Fruit fly (Drosophila melanogaster) whole organism, wandering third instar larva: ENCODE results near the gene CG5388.

Source experiments
- Abd-B ChIP-seq: fragments of >200 bp; optimal IDR thresholded peaks from 2 replicates; lab custom pipeline; 2017; ENCODE audit warnings: missing biosample characterization, missing genetic modification characterization
- CG32264 ChIP-seq: fragments of 200-800 bp; sonication (Bioruptor generic); optimal IDR thresholded peaks from 2 replicates; lab custom pipeline; 2016; ENCODE audit warnings: missing biosample characterization, missing genetic modification characterization
- CG9705 ChIP-seq: fragments of 200-800 bp; sonication (Bioruptor generic); optimal IDR thresholded peaks from 2 replicates; lab custom pipeline; 2018; ENCODE audit warnings: missing biosample characterization, mild to moderate bottlenecking, missing genetic modification characterization
- CrebA ChIP-seq: fragments of 200-800 bp; sonication (Bioruptor generic); optimal IDR thresholded peaks from 2 replicates; lab custom pipeline; 2016; ENCODE audit warnings: missing biosample characterization, mild to moderate bottlenecking, missing genetic modification characterization, borderline replicate concordance
- Dfd ChIP-seq: fragments of >200 bp; optimal IDR thresholded peaks from 2 replicates; lab custom pipeline; 2017; ENCODE audit warnings: missing biosample characterization, missing genetic modification characterization
- Dif ChIP-seq: fragments of 200-275, 200-300 bp; sonication (Bioruptor generic); optimal IDR thresholded peaks from 2 replicates; lab custom pipeline; 2018; ENCODE audit warnings: missing biosample characterization, missing genetic modification characterization; ENCODE audit not compliant: partially characterized antibody
- GATAd ChIP-seq: sonication (Bioruptor generic); optimal IDR thresholded peaks from 2 replicates; lab custom pipeline; 2016; ENCODE audit warnings: missing biosample characterization, missing genetic modification characterization
- HLH106 ChIP-seq: fragments of 200-800 bp; optimal IDR thresholded peaks from 3 replicates; lab custom pipeline; 2019; ENCODE audit warnings: missing biosample characterization, mild to moderate bottlenecking, missing genetic modification characterization, moderate library complexity
- Hnf4 ChIP-seq: fragments of 200-800 bp; sonication (Bioruptor generic); optimal IDR thresholded peaks from 2 replicates; lab custom pipeline; 2016; ENCODE audit warnings: missing biosample characterization, mild to moderate bottlenecking, missing genetic modification characterization
- Hr78 ChIP-seq: fragments of >200 bp; optimal IDR thresholded peaks from 2 replicates; lab custom pipeline; 2017; ENCODE audit warnings: missing biosample characterization, missing genetic modification characterization
- Jra ChIP-seq: sonication (Bioruptor generic); optimal IDR thresholded peaks from 2 replicates; lab custom pipeline; 2016; ENCODE audit warnings: missing biosample characterization, missing genetic modification characterization
- Myc ChIP-seq: fragments of >200 bp; optimal IDR thresholded peaks from 2 replicates; lab custom pipeline; 2017
- N ChIP-seq: fragments of >200 bp; optimal IDR thresholded peaks from 2 replicates; lab custom pipeline; 2018; ENCODE audit warnings: missing biosample characterization, missing external identifiers, missing genetic modification characterization
- OdsH ChIP-seq: fragments of 200-800 bp; sonication (Bioruptor generic); optimal IDR thresholded peaks from 2 replicates; lab custom pipeline; 2016; ENCODE audit warnings: missing biosample characterization, mild to moderate bottlenecking, missing genetic modification characterization
- Rel ChIP-seq, 2 experiments: fragments of 200-800 bp; sonication (Bioruptor generic) in 1 of 2; optimal IDR thresholded peaks; 2 replicates in 1 of 2; 3 replicates in 1 of 2; lab custom pipeline; 2016 to 2019; ENCODE audit warnings: mild to moderate bottlenecking in 2 of 2, missing biosample characterization in 2 of 2, missing genetic modification characterization in 2 of 2, moderate library complexity in 1 of 2
- Sp1 ChIP-seq: fragments of 200-800 bp; sonication (Bioruptor generic); optimal IDR thresholded peaks from 3 replicates; lab custom pipeline; 2019; ENCODE audit warnings: missing biosample characterization, mild to moderate bottlenecking, missing genetic modification characterization, moderate library complexity
- Vsx2 ChIP-seq: fragments of 200-300, 225-300 bp; sonication (Bioruptor generic); optimal IDR thresholded peaks from 2 replicates; lab custom pipeline; 2018; ENCODE audit warnings: missing biosample characterization, missing genetic modification characterization; ENCODE audit not compliant: partially characterized antibody
- br ChIP-seq: fragments of 200-800 bp; sonication (Bioruptor generic); optimal IDR thresholded peaks from 2 replicates; lab custom pipeline; 2016; ENCODE audit warnings: missing biosample characterization, missing genetic modification characterization
- brk ChIP-seq: fragments of 200-800 bp; sonication (Bioruptor generic); optimal IDR thresholded peaks from 2 replicates; lab custom pipeline; 2016; ENCODE audit warnings: missing biosample characterization, mild to moderate bottlenecking, missing genetic modification characterization
- dl ChIP-seq, 2 experiments: fragments of 175-275, 200-275 bp in 1 of 2; fragments of 200-275 bp in 1 of 2; sonication (Bioruptor generic); optimal IDR thresholded peaks; lab custom pipeline; 2018; ENCODE audit warnings: mild to moderate bottlenecking in 2 of 2, missing biosample characterization in 2 of 2, missing genetic modification characterization in 2 of 2, moderate library complexity in 2 of 2; ENCODE audit not compliant: partially characterized antibody in 2 of 2, insufficient read depth in 1 of 2
- dsf ChIP-seq: sonication (Bioruptor generic); optimal IDR thresholded peaks from 2 replicates; lab custom pipeline; 2016; ENCODE audit warnings: missing biosample characterization, missing genetic modification characterization, borderline replicate concordance
- ey ChIP-seq: fragments of 200-800 bp; sonication (Bioruptor generic); optimal IDR thresholded peaks from 2 replicates; lab custom pipeline; 2016; ENCODE audit warnings: missing biosample characterization, missing genetic modification characterization
- foxo ChIP-seq, 2 experiments: fragments of 200-800 bp; sonication (Bioruptor generic); optimal IDR thresholded peaks; 2 replicates in 1 of 2; 3 replicates in 1 of 2; lab custom pipeline; 2016 to 2017; ENCODE audit warnings: missing biosample characterization in 2 of 2, missing genetic modification characterization in 2 of 2
- fru ChIP-seq: fragments of 200-800 bp; sonication (Bioruptor generic); optimal IDR thresholded peaks from 3 replicates; lab custom pipeline; 2016; ENCODE audit warnings: missing biosample characterization, mild to moderate bottlenecking, missing genetic modification characterization
- h ChIP-seq: fragments of 200-800 bp; sonication (Bioruptor generic); optimal IDR thresholded peaks from 3 replicates; lab custom pipeline; 2016; ENCODE audit warnings: missing biosample characterization, mild to moderate bottlenecking, missing genetic modification characterization
- jim ChIP-seq: fragments of 175-275, 200-325 bp; sonication (Bioruptor generic); optimal IDR thresholded peaks from 2 replicates; lab custom pipeline; 2016; ENCODE audit warnings: missing biosample characterization, mild to moderate bottlenecking, missing genetic modification characterization
- lola ChIP-seq: fragments of >200 bp; optimal IDR thresholded peaks from 2 replicates; lab custom pipeline; 2017; ENCODE audit warnings: missing biosample characterization, missing genetic modification characterization
- pan ChIP-seq: fragments of >200 bp; optimal IDR thresholded peaks from 2 replicates; lab custom pipeline; 2017
- psq ChIP-seq: fragments of 200-800 bp; sonication (Bioruptor generic); optimal IDR thresholded peaks from 3 replicates; lab custom pipeline; 2017; ENCODE audit warnings: missing biosample characterization, mild to moderate bottlenecking, missing genetic modification characterization, moderate library complexity
- rgr ChIP-seq: fragments of 200-800 bp; sonication (Bioruptor generic); optimal IDR thresholded peaks from 3 replicates; lab custom pipeline; 2016; ENCODE audit warnings: missing biosample characterization, mild to moderate bottlenecking, missing genetic modification characterization
- sage ChIP-seq: fragments of 200-800 bp; sonication (Bioruptor generic); optimal IDR thresholded peaks from 2 replicates; lab custom pipeline; 2016; ENCODE audit warnings: missing biosample characterization, mild to moderate bottlenecking, missing genetic modification characterization
- sv ChIP-seq: fragments of 200-800 bp; sonication (Bioruptor generic); optimal IDR thresholded peaks from 3 replicates; lab custom pipeline; 2016; ENCODE audit warnings: missing biosample characterization, missing genetic modification characterization
- tai ChIP-seq: sonication (Bioruptor generic); optimal IDR thresholded peaks from 2 replicates; lab custom pipeline; 2016; ENCODE audit warnings: missing biosample characterization, missing genetic modification characterization
- usp ChIP-seq: fragments of >200 bp; optimal IDR thresholded peaks from 2 replicates; lab custom pipeline; 2017; ENCODE audit warnings: missing biosample characterization, missing genetic modification characterization
- woc ChIP-seq: sonication (Bioruptor generic); optimal IDR thresholded peaks from 2 replicates; lab custom pipeline; 2016; ENCODE audit warnings: missing biosample characterization, mild to moderate bottlenecking, missing genetic modification characterization

CG5388 gene

dm6 chr3R:22367126-22368076 is 27.3 kb upstream of the CG5388 start, which contains the start of the genes Polr3F and PyK:
Polr3F (minus strand) TSS chr3R:22367373.
PyK (plus strand) TSS chr3R:22367536.
- TF ChIP-seq tai (GFP tag; lab: Kevin White, UChicago) (no peak), Hnf4 (peak; percentile 37), psq (no peak), dsf (GFP tag; lab: Kevin White, UChicago) (peak; percentile 53), CrebA (no peak), woc (GFP tag; lab: Kevin White, UChicago) (no peak), dl (GFP tag; optimal IDR thresholded peaks at IDR 0.05; lab: Kevin White, UChicago; ENCODE audit: insufficient read depth in 1 of 2, partially characterized antibody in 2 of 2) (no peak), Myc (lab: Kevin White, UChicago) (peak; percentile 0), HLH106 (tag; lab: Kevin White, UChicago) (peak; percentile 28), foxo (GFP tag; optimal IDR thresholded peaks at IDR 0.05; lab: Kevin White, UChicago) (peak in 1 of 2 experiments; percentile 42), Sp1 (GFP tag; lab: Kevin White, UChicago) (peak; percentile 31), Abd-B (GFP tag; lab: Kevin White, UChicago) (no peak), brk (no peak), CG9705 (GFP tag; lab: Kevin White, UChicago) (peak; percentile 12), OdsH (peak; percentile 14), h (GFP tag; lab: Kevin White, UChicago) (peak; percentile 46), jim (GFP tag; lab: Kevin White, UChicago) (no peak), Rel (GFP tag; optimal IDR thresholded peaks at IDR 0.05; lab: Kevin White, UChicago) (no peak), Rel (tag; optimal IDR thresholded peaks at IDR 0.05; lab: Kevin White, UChicago) (peak; percentile 10), sage (no peak), ey (GFP tag; lab: Kevin White, UChicago) (peak; percentile 28), pan (lab: Kevin White, UChicago) (no peak), Vsx2 (GFP tag; lab: Kevin White, UChicago) (no peak), CG32264 (GFP tag; lab: Kevin White, UChicago) (no peak), rgr (peak; percentile 8), sv (peak; percentile 50), Dfd (GFP tag; lab: Kevin White, UChicago) (no peak), Jra (GFP tag; lab: Kevin White, UChicago) (peak; percentile 19), Hr78 (GFP tag; lab: Kevin White, UChicago) (no peak)
- TF ChIP-seq, all 38 proteins: peak for 14

dm6 chr3R:22365660-22366195 is 25.6 kb upstream of the CG5388 start, which contains the start of gene CG5382:
CG5382 (minus strand) TSS chr3R:22365983.
- TF ChIP-seq Dif (peak; percentile 85), Vsx2 (GFP tag; lab: Kevin White, UChicago) (peak; percentile 97), sage (peak; percentile 39), h (GFP tag; lab: Kevin White, UChicago) (no peak), Myc (lab: Kevin White, UChicago) (peak; percentile 48), usp (GFP tag; lab: Kevin White, UChicago) (no peak)

DNA sequence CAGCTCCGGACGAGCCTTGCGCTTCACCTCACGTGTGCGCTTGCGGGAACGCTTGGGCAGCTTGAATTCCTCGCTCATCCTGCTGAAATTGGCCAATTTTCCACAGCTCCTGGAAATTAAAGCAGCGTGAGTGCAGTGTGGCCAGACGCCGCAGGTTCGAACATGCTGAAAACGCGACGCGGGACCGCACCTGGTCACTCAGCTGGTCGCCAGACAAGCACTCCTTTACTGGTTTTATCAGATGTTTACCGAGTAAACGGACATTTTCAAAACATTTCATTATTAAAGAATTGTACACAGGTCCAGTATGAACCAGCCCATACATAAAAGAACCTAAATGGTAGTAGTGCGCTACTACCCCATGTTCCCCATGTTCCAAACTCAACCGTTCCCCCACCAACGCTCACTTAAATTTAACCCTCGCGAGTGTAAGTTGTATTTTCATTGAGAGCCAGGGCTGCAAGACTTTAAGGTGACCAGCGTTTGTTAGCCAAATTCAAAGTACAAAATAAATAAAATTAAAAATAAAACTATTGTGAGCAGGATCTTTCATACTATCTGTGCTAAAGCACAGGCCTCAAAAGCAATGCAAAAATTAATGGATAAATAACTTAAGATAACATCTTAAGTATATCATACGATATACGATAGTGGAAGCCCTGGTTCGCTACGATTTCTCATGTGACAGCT is 22.3 kb upstream of the CG5388 start, which contains the start of the genes JMJD6, CG7071 and Muted:
JMJD6 (minus strand) TSS at position 154 of the 690 bp plus-strand sequence.
CG7071 (plus strand) TSS at position 403 of the 690 bp plus-strand sequence.
Muted (plus strand) TSS at position 403 of the 690 bp plus-strand sequence.
- TF ChIP-seq GATAd (GFP tag; lab: Kevin White, UChicago) (no peak), Myc (lab: Kevin White, UChicago) (peak; percentile 55), pan (lab: Kevin White, UChicago) (no peak), h (GFP tag; lab: Kevin White, UChicago) (peak; percentile 94), br (GFP tag; lab: Kevin White, UChicago) (peak; percentile 94), fru (GFP tag; lab: Kevin White, UChicago) (peak; percentile 91), Sp1 (GFP tag; lab: Kevin White, UChicago) (peak; percentile 89), Vsx2 (GFP tag; lab: Kevin White, UChicago) (no peak), foxo (GFP tag; optimal IDR thresholded peaks at IDR 0.05; lab: Kevin White, UChicago) (peak in 1 of 2 experiments; percentile 96), brk (peak; percentile 94), Abd-B (GFP tag; lab: Kevin White, UChicago) (no peak), CG9705 (GFP tag; lab: Kevin White, UChicago) (peak; percentile 91), Dfd (GFP tag; lab: Kevin White, UChicago) (no peak), lola (GFP tag; lab: Kevin White, UChicago) (no peak), Jra (GFP tag; lab: Kevin White, UChicago) (peak; percentile 91), sv (peak; percentile 91), dl (GFP tag; optimal IDR thresholded peaks at IDR 0.05; lab: Kevin White, UChicago; ENCODE audit: insufficient read depth in 1 of 2, partially characterized antibody in 2 of 2) (no peak), psq (peak; percentile 84), Hnf4 (peak; percentile 95), Dif (no peak), usp (GFP tag; lab: Kevin White, UChicago) (no peak), dsf (GFP tag; lab: Kevin White, UChicago) (peak; percentile 92), CrebA (no peak), woc (GFP tag; lab: Kevin White, UChicago) (peak; percentile 75), Rel (GFP tag; optimal IDR thresholded peaks at IDR 0.05; lab: Kevin White, UChicago) (no peak), Rel (tag; optimal IDR thresholded peaks at IDR 0.05; lab: Kevin White, UChicago) (peak; percentile 58), jim (GFP tag; lab: Kevin White, UChicago) (no peak), sage (peak; percentile 71), CG32264 (GFP tag; lab: Kevin White, UChicago) (peak; percentile 64), rgr (peak; percentile 92), N (GFP tag; lab: Kevin White, UChicago) (no peak), ey (GFP tag; lab: Kevin White, UChicago) (peak; percentile 92), Hr78 (GFP tag; lab: Kevin White, UChicago) (no peak)
